Worm (Caenorhabditis elegans): ENCODE measurements around the gene C01G10.14.

The C01G10.14 gene

DNA sequence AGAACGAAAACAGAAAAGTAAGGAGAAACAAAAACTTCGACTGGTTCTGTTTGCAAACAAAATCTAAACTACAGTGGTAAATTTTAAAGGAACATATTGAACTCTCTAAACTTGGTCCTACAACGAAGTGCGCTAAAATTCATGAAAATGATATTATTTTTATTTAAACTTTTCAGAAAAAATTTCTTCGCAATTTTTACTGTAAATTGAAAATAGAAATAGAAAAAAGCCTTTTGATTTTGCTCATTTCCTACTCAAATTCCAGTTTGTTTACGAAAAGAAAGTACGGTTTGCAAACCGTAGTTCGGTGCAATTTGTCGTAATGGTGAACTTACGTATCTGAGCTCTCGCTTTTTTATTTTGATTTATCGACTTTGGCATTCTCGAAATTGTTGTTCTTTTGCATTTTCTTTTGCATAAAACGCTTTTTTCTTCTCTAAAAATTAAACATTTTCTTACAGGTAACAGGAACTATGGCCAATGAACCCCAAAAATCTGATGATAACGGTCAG is 39.9 kb downstream of the C01G10.14 start, which contains the start of gene otub-1 (continued):
- TF ChIP-seq ceh-58 (GFP tag; IDR thresholded peaks at IDR 0.05) (no peak), snpc-1.3 (tag; optimal IDR thresholded peaks at IDR 0.05; ENCODE audit: insufficient read depth) (no peak), ZK185.1 (tag; optimal IDR thresholded peaks at IDR 0.05; ENCODE audit: poor library complexity, severe bottlenecking) (no peak), nhr-120 (GFP tag; IDR thresholded peaks at IDR 0.05) (no peak), chd-7 (tag; optimal IDR thresholded peaks at IDR 0.05) (no peak), F57A8.1 (GFP tag; optimal IDR thresholded peaks at IDR 0.05) (no peak), ztf-6 (GFP tag; IDR thresholded peaks at IDR 0.05) (no peak), let-607 (tag; optimal IDR thresholded peaks at IDR 0.05) (no peak), F57C9.4 (tag; optimal IDR thresholded peaks at IDR 0.05) (no peak), B0261.1 (tag; optimal IDR thresholded peaks at IDR 0.05) (no peak), nhr-27 (tag; optimal IDR thresholded peaks at IDR 0.05) (no peak), Y67H2A.10 (GFP tag; conservative IDR thresholded peaks at IDR 0.05) (no peak), F33H1.4 (GFP tag; IDR thresholded peaks at IDR 0.05) (peak; percentile 76), repo-1 (tag; optimal IDR thresholded peaks at IDR 0.05) (no peak), bed-2 (GFP tag; IDR thresholded peaks at IDR 0.05) (no peak), F52B5.7 (tag; optimal IDR thresholded peaks at IDR 0.05) (no peak), aptf-3 (GFP tag; IDR thresholded peaks at IDR 0.05) (no peak), lag-1 (GFP tag; IDR thresholded peaks at IDR 0.05) (no peak), akir-1 (GFP tag; optimal IDR thresholded peaks at IDR 0.05) (no peak)

DNA sequence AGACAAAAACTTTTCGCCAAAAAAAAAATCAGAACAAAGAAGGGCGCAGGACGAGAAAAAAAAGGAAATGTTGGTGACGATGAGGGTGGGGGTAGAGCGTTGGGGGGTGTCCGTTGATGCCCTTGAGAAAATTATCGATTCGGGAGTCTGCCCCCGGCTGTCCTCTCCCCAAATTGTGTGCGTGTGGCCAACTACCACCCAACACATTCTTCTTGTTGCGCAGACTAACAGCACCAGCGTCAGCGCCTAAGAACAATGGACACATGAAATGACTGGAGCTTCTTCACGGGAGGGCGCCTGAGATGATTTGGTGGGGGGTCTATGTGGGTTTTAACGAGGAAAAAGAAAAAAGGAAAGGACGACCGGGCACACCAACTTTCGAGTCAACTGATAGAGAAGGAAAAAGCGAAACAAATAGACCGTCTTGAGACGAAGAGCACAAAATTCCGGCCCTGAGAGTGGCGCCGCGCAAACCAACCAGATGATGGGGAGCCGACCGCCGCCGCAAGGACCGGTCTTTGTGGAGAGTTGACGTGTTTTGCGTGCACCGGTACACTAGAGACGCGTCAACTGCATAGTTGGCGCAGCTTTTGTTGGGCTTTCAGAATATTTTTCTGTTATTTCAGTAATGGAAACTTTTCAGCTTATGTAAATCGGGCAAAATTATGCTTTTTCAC is 40.5 kb downstream of the C01G10.14 start, which contains the start of gene C25D7.9:
TSS of gene C25D7.9 (plus strand) at position 68 of the 677 bp plus-strand sequence.
- TF ChIP-seq ztf-28 (GFP tag; IDR thresholded peaks at IDR 0.05) (no peak), attf-3 (GFP tag; conservative IDR thresholded peaks at IDR 0.05) (no peak), pha-4 (tag; optimal IDR thresholded peaks at IDR 0.05) (no peak), aptf-2 (GFP tag; conservative IDR thresholded peaks at IDR 0.05) (no peak), mel-28 (tag; optimal IDR thresholded peaks at IDR 0.05; ENCODE audit: borderline replicate concordance) (no peak), hlh-26 (GFP tag; conservative IDR thresholded peaks at IDR 0.05) (no peak), efl-1 (GFP tag; optimal IDR thresholded peaks at IDR 0.05) (no peak), dpl-1 (GFP tag; optimal IDR thresholded peaks at IDR 0.05) (no peak), Y95B8A.8 (GFP tag; IDR thresholded peaks at IDR 0.05) (no peak), zfh-2 (GFP tag; conservative IDR thresholded peaks at IDR 0.05) (peak; percentile 89), somi-1 (GFP tag; optimal IDR thresholded peaks at IDR 0.05) (no peak), unc-130 (GFP tag; optimal IDR thresholded peaks at IDR 0.05) (no peak), ceh-58 (GFP tag; IDR thresholded peaks at IDR 0.05) (no peak), die-1 (tag; optimal IDR thresholded peaks at IDR 0.05) (no peak), sdz-38 (tag; optimal IDR thresholded peaks at IDR 0.05) (no peak), F22D6.2 (tag; optimal IDR thresholded peaks at IDR 0.05) (no peak), mxl-1 (tag; optimal IDR thresholded peaks at IDR 0.05) (no peak), egrh-3 (GFP tag; IDR thresholded peaks at IDR 0.05) (0 out of 2 replicates have a peak, but pooled peaks have one; percentile 11), mcd-1 (GFP tag; IDR thresholded peaks at IDR 0.05) (peak; percentile 42; the same call in 1 of the 2 replicates), pbrm-1 (GFP tag; IDR thresholded peaks at IDR 0.05) (no peak), dox-1 (GFP tag; IDR thresholded peaks at IDR 0.05) (peak; percentile 62), F55B11.4 (tag; optimal IDR thresholded peaks at IDR 0.05; ENCODE audit: borderline replicate concordance, insufficient read depth) (no peak), ceh-27 (GFP tag; optimal IDR thresholded peaks at IDR 0.05) (no peak), ztf-18 (tag; optimal IDR thresholded peaks at IDR 0.05) (peak; percentile 84), ZK185.1 (tag; optimal IDR thresholded peaks at IDR 0.05; ENCODE audit: poor library complexity, severe bottlenecking) (no peak), dpff-1 (tag; optimal IDR thresholded peaks at IDR 0.05) (no peak), cebp-1 (GFP tag; IDR thresholded peaks at IDR 0.05) (no peak), cebp-1 (tag; optimal IDR thresholded peaks at IDR 0.05) (peak; percentile 22), egl-44 (GFP tag; IDR thresholded peaks at IDR 0.05) (no peak), hmg-1.2 (GFP tag; IDR thresholded peaks at IDR 0.05) (no peak)
